Worm (Caenorhabditis elegans): ENCODE measurements around the gene C01G10.10.

DNA sequence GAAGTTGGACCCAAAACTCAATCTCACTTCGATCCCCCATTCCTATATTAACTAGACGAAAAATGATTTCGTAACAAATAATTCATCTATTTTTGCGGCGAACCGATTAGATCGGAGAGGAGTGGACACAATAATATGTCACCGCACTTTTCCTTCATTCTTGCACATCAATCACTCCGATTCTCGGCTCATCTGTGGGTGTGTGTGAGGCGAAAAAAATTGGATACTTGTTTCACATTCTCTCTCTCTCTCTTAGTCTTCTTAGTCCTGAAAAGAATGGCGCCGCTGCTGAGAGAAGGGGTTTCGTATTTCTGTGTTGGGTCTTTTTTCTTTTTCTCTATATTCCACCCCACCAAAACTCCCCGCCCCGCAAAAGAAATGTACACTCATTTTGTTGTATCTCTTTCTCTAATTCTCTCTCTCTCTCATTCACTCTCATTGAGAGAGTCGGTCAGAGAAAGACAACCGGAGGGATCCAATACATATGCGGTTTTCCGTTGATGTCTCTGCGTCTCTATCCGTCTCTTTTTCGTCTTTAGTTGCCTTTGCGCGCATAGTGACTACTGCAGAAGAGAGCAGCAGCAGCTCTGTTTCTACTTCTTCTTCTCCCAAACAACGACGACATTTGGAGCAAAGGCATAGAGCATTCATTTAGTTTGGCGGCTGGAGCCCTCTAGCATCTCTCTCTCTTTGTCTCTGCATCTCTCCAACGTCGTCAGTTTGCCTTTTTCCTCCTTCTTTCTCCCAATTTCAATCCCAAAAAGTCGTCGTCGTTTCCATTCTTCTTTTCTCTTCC, 11.0 kb downstream of the C01G10.10 start, which contains the start of gene unc-76:
- peak; percentile 53 for TF ChIP-seq hmg-4 (GFP tag; optimal IDR thresholded peaks at IDR 0.05)
- no peak for TF ChIP-seq ceh-36 (tag; optimal IDR thresholded peaks at IDR 0.05)
- no peak for TF ChIP-seq ceh-13 (GFP tag; optimal IDR thresholded peaks at IDR 0.05)
- TF ChIP-seq ets-7 (tag; optimal IDR thresholded peaks at IDR 0.05): no peak
- no peak for TF ChIP-seq flt-1 (GFP tag; IDR thresholded peaks at IDR 0.05)
